Worm (Caenorhabditis elegans) whole organism, L4/young adult: ENCODE measurements around the gene kqt-3.

Experiments used
- W03F9.2 ChIP-seq: fragments of 150-350 bp; optimal IDR thresholded peaks from 2 replicates; lab custom pipeline; 2014; ENCODE audit warnings: missing biosample characterization, missing genetic modification characterization
- dao-5 ChIP-seq: sonication (generic microtip); optimal IDR thresholded peaks from 2 replicates; lab custom pipeline; 2016; ENCODE audit warnings: missing genotype, missing genetic modification characterization, moderate library complexity, missing compliant biosample characterization
- him-1 ChIP-seq: sonication (generic microtip); optimal IDR thresholded peaks from 2 replicates; lab custom pipeline; 2016; ENCODE audit warnings: missing genotype, missing genetic modification reagents, missing genetic modification characterization, missing compliant biosample characterization

ce11 chrII:13751030-13751429, 54.9 kb downstream of the kqt-3 start:
- TF ChIP-seq him-1 (tag; lab: Kevin White, UChicago) (no peak), dao-5 (tag; lab: Kevin White, UChicago) (no peak), W03F9.2 (tag; lab: Kevin White, UChicago) (no peak)
